Fruit fly (Drosophila melanogaster): ENCODE measurements around the gene CG44774.

The CG44774 gene

DNA sequence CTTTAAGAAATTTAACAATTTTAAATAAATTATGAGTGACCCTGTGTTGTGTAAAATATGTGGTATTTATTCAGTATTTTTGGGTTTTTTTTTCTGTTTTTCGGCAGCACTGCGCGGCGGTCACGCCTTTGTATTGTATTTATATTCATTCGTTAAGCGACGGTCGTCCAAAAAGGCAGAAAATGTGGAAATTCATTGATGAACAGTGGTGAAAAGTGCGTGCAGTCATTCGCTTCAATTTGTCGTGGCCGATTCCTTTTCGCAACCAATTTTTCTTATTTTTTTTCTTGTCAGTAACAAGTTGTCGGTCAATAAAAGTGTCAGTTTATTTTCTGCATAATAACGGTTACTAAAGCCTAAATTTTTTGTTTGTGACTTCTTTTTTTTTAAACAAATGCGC, 1.1 kb upstream of the CG44774 start, which contains the start of gene Ptp4E (continued):
- peak; percentile 86 for TF ChIP-seq sens (GFP tag)
- TF ChIP-seq CG11504 (tag; optimal IDR thresholded peaks at IDR 0.05), result no peak
- no peak for TF ChIP-seq CG3726 (GFP tag; IDR thresholded peaks at IDR 0.05)
- TF ChIP-seq phol (tag; optimal IDR thresholded peaks at IDR 0.05), result no peak
- TF ChIP-seq HLH3B (GFP tag; IDR thresholded peaks at IDR 0.05), result no peak
- TF ChIP-seq gro (GFP tag; optimal IDR thresholded peaks at IDR 0.05), result no peak
- TF ChIP-seq CG3065 (GFP tag; optimal IDR thresholded peaks at IDR 0.05), result no peak
- no peak for TF ChIP-seq nerfin-1 (tag; optimal IDR thresholded peaks at IDR 0.05)
- TF ChIP-seq Gsc (GFP tag; IDR thresholded peaks at IDR 0.05), result no peak
- no peak for TF ChIP-seq CG14050 (GFP tag; IDR thresholded peaks at IDR 0.05)
- TF ChIP-seq oc (tag; optimal IDR thresholded peaks at IDR 0.05), result no peak
- TF ChIP-seq cas (GFP tag; IDR thresholded peaks at IDR 0.05), result no peak
- no peak for TF ChIP-seq emc (GFP tag; optimal IDR thresholded peaks at IDR 0.05)
- TF ChIP-seq lov (optimal IDR thresholded peaks at IDR 0.05), result no peak
- no peak for TF ChIP-seq lov (GFP tag; IDR thresholded peaks at IDR 0.05)
- TF ChIP-seq Dfd (GFP tag; optimal IDR thresholded peaks at IDR 0.05), result no peak
- no peak for TF ChIP-seq bigmax (GFP tag; optimal IDR thresholded peaks at IDR 0.05)
- TF ChIP-seq CG13894 (tag; optimal IDR thresholded peaks at IDR 0.05), result no peak
- no peak for TF ChIP-seq CG30020 (tag; optimal IDR thresholded peaks at IDR 0.05)
- TF ChIP-seq pum (GFP tag; optimal IDR thresholded peaks at IDR 0.05), result no peak
- no peak for TF ChIP-seq dimm (GFP tag; IDR thresholded peaks at IDR 0.05)
- no peak for TF ChIP-seq bowl (GFP tag; IDR thresholded peaks at IDR 0.05)
- TF ChIP-seq nau (GFP tag; optimal IDR thresholded peaks at IDR 0.05), result no peak
- TF ChIP-seq Doc2 (GFP tag; IDR thresholded peaks at IDR 0.05), result no peak
- TF ChIP-seq Hr78 (GFP tag; optimal IDR thresholded peaks at IDR 0.05), result no peak
- peak; percentile 45; the same call in 1 of the 3 replicates for TF ChIP-seq ci (GFP tag; IDR thresholded peaks at IDR 0.05)
- TF ChIP-seq CG12659 (GFP tag; optimal IDR thresholded peaks at IDR 0.05), result peak; percentile 62
- TF ChIP-seq Med (GFP tag), result peak; percentile 66
- no peak for TF ChIP-seq CG13624 (GFP tag; optimal IDR thresholded peaks at IDR 0.05)
- peak; percentile 18; the same call in 1 of the 2 replicates for TF ChIP-seq Rfx (GFP tag; IDR thresholded peaks at IDR 0.05)
- TF ChIP-seq CG6254 (GFP tag; optimal IDR thresholded peaks at IDR 0.05), result peak; percentile 41
- no peak for TF ChIP-seq CG34224 (GFP tag; IDR thresholded peaks at IDR 0.05; ENCODE audit: partially characterized antibody)
- TF ChIP-seq scrt (GFP tag; optimal IDR thresholded peaks at IDR 0.05), result peak; percentile 29
- no peak for TF ChIP-seq CG4282 (GFP tag; optimal IDR thresholded peaks at IDR 0.05)
- TF ChIP-seq CG11560 (tag; IDR thresholded peaks at IDR 0.05), result no peak
- no peak for TF ChIP-seq CG1024 (GFP tag; IDR thresholded peaks at IDR 0.05)
- TF ChIP-seq Trl (optimal IDR thresholded peaks at IDR 0.05), result no peak
- no peak for TF ChIP-seq Trl (GFP tag; optimal IDR thresholded peaks at IDR 0.05)
- TF ChIP-seq ase (GFP tag; IDR thresholded peaks at IDR 0.05), result no peak
- TF ChIP-seq dmrt11E (tag; optimal IDR thresholded peaks at IDR 0.05), result no peak
- no peak for TF ChIP-seq NC2α (GFP tag; optimal IDR thresholded peaks at IDR 0.05)
- peak; percentile 43 for TF ChIP-seq E2f2 (GFP tag; IDR thresholded peaks at IDR 0.05)
- no peak for TF ChIP-seq C15 (GFP tag; IDR thresholded peaks at IDR 0.05)
- TF ChIP-seq CG8765 (GFP tag; IDR thresholded peaks at IDR 0.05), result no peak
- TF ChIP-seq p53 (GFP tag; optimal IDR thresholded peaks at IDR 0.05), result no peak
- no peak for TF ChIP-seq vnd (GFP tag; IDR thresholded peaks at IDR 0.05; ENCODE audit: partially characterized antibody)
- no peak for TF ChIP-seq unpg (GFP tag; optimal IDR thresholded peaks at IDR 0.05)
- no peak for TF ChIP-seq Lim3 (GFP tag; IDR thresholded peaks at IDR 0.05)
- TF ChIP-seq dmrt99B (tag; optimal IDR thresholded peaks at IDR 0.05), result no peak
- peak; percentile 21 for TF ChIP-seq stwl (tag; optimal IDR thresholded peaks at IDR 0.05)
- no peak for TF ChIP-seq pb (GFP tag; optimal IDR thresholded peaks at IDR 0.05)
- TF ChIP-seq grau (tag; optimal IDR thresholded peaks at IDR 0.05), result no peak
- no peak for TF ChIP-seq CG10979 (tag; optimal IDR thresholded peaks at IDR 0.05)
